Worm (Caenorhabditis elegans) whole organism, mixed stage, embryonic: ENCODE measurements around the gene Y43F8C.13.

Experiments used
- blmp-1 ChIP-seq: fragments of 150-350 bp; optimal IDR thresholded peaks from 2 replicates; lab custom pipeline; 2014; ENCODE audit warnings: missing biosample characterization, missing genetic modification characterization
- elt-1 ChIP-seq: sonication (generic microtip); optimal IDR thresholded peaks from 2 replicates; lab custom pipeline; 2017; ENCODE audit warnings: missing genetic modification characterization, mild to moderate bottlenecking, missing compliant biosample characterization, antibody characterized with exemption, moderate library complexity, borderline replicate concordance; ENCODE audit not compliant: insufficient read depth
- ham-2 ChIP-seq: fragments of 200-800 bp; sonication (Bioruptor generic); optimal IDR thresholded peaks from 2 replicates; lab custom pipeline; 2018; ENCODE audit warnings: mild to moderate bottlenecking, missing genetic modification characterization, missing compliant biosample characterization
- nhr-12 ChIP-seq: fragments of 150-350 bp; optimal IDR thresholded peaks from 2 replicates; lab custom pipeline; 2014; ENCODE audit warnings: missing biosample characterization, missing genetic modification characterization
- snpc-4 ChIP-seq: fragments of 150-350 bp; optimal IDR thresholded peaks from 2 replicates; lab custom pipeline; 2014; ENCODE audit warnings: missing biosample characterization, missing genetic modification characterization
- unc-120 ChIP-seq: sonication (generic microtip); optimal IDR thresholded peaks from 2 replicates; lab custom pipeline; 2017; ENCODE audit warnings: missing genetic modification characterization, missing compliant biosample characterization; ENCODE audit not compliant: poor library complexity, severe bottlenecking

ce11 chrV:19668213-19668612 is 29.0 kb downstream of the Y43F8C.13 start:
- TF ChIP-seq ham-2 (GFP tag; lab: Kevin White, UChicago) (no peak), nhr-12 (tag; lab: Kevin White, UChicago) (no peak), snpc-4 (tag; lab: Kevin White, UChicago) (no peak), blmp-1 (tag; lab: Kevin White, UChicago) (no peak), unc-120 (tag; lab: Kevin White, UChicago) (no peak), elt-1 (tag; lab: Kevin White, UChicago) (no peak)
